Worm (Caenorhabditis elegans): Measurements from ENCODE around the gene tag-77.

- TF ChIP-seq ztf-11 (tag; optimal IDR thresholded peaks at IDR 0.05) (no peak), lsy-2 (tag; optimal IDR thresholded peaks at IDR 0.05) (no peak), M03D4.4 (tag; optimal IDR thresholded peaks at IDR 0.05) (no peak), nhr-237 (tag; optimal IDR thresholded peaks at IDR 0.05) (no peak), nhr-76 (tag; optimal IDR thresholded peaks at IDR 0.05) (no peak), elt-1 (tag; optimal IDR thresholded peaks at IDR 0.05; ENCODE audit: borderline replicate concordance, insufficient read depth) (no peak), nhr-12 (tag; optimal IDR thresholded peaks at IDR 0.05) (no peak), mep-1 (tag; optimal IDR thresholded peaks at IDR 0.05) (no peak), pha-4 (tag; optimal IDR thresholded peaks at IDR 0.05) (no peak), snpc-4 (tag; optimal IDR thresholded peaks at IDR 0.05) (no peak)
These were observed 48.8 kb upstream of the tag-77 start, which contains the start of gene npr-22 for ce11 chrIV:8559132-8559531.
